Worm (Caenorhabditis elegans) whole organism, L2 larva: Measurements from ENCODE around the gene srh-251.

Experiments used
- R02D3.7 ChIP-seq: fragments of 150-350 bp; optimal IDR thresholded peaks from 2 replicates; lab custom pipeline; 2014; ENCODE audit warnings: missing biosample characterization, missing genetic modification characterization
- alr-1 ChIP-seq: fragments of 150-350 bp; optimal IDR thresholded peaks from 2 replicates; lab custom pipeline; 2014; ENCODE audit warnings: missing biosample characterization, missing genetic modification characterization
- aly-2 ChIP-seq: fragments of 150-350 bp; optimal IDR thresholded peaks from 2 replicates; lab custom pipeline; 2014; ENCODE audit warnings: missing biosample characterization, missing genetic modification characterization
- ceh-16 ChIP-seq: fragments of 150-350 bp; optimal IDR thresholded peaks from 2 replicates; lab custom pipeline; 2014; ENCODE audit warnings: missing biosample characterization, missing genetic modification characterization
- egl-27 ChIP-seq: sonication (generic microtip); optimal IDR thresholded peaks from 3 replicates; lab custom pipeline; 2017; ENCODE audit warnings: missing biosample characterization, missing genetic modification reagents, missing genetic modification characterization
- fos-1 ChIP-seq: fragments of 150-350 bp; optimal IDR thresholded peaks from 2 replicates; lab custom pipeline; 2014; ENCODE audit warnings: missing biosample characterization, missing genetic modification characterization
- nhr-12 ChIP-seq: fragments of 150-350 bp; optimal IDR thresholded peaks from 2 replicates; lab custom pipeline; 2014; ENCODE audit warnings: missing biosample characterization, missing genetic modification characterization
- nhr-77 ChIP-seq: fragments of 150-350 bp; optimal IDR thresholded peaks from 2 replicates; lab custom pipeline; 2014; ENCODE audit warnings: missing biosample characterization, missing genetic modification characterization

DNA sequence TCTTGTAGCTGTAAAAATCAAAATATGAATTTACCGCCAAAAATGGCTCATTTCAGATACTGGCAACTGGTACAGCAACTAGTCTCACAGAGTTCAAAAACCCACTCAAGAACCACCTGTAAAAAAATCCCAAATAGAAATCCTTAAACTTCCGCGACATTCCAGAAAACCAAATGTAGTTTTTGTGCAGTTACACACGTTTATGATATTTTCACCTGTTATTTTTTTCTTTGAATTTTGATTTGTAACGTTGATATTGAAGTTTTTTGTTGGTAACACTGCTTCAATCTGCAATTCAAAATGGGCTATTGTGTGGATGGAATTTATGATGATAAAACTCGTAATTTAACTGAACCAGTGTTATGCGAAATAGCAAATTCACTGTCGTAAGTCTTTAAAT is 46.9 kb downstream of the srh-251 start, which contains the start of gene srw-113:
- TF ChIP-seq aly-2 (tag; lab: Kevin White, UChicago) (no peak), egl-27 (tag; lab: Kevin White, UChicago) (no peak), R02D3.7 (tag; lab: Kevin White, UChicago) (no peak), nhr-77 (tag; lab: Kevin White, UChicago) (no peak), alr-1 (tag; lab: Kevin White, UChicago) (no peak), fos-1 (no peak), nhr-12 (tag; lab: Kevin White, UChicago) (no peak), ceh-16 (no peak)
